Worm (Caenorhabditis elegans): ENCODE data around the gene txbp-3.

DNA sequence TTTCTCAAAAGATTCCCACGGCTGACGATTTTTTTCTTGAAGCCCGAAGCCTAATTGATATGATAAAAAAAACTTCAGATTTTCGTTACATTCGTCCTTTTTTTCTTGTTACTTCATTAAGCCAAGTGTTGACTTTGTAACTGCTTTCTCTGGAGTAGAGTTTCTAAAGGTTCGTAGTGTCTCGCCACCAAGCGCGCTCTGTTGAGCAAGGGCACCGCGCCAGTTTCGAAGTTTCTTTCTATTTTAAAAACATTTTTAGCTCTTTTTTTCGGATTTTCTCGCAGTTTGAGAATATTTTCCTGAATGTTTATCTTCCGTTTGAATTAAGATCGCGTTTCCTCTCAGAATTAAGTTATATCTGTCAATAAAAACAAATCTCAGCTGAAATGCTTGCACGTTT lies 29.3 kb upstream of the txbp-3 start:
- TF ChIP-seq ama-1 (optimal IDR thresholded peaks at IDR 0.05), result no peak
- no peak for TF ChIP-seq ama-1 (GFP tag; optimal IDR thresholded peaks at IDR 0.05)
- TF ChIP-seq snpc-1.3 (tag; optimal IDR thresholded peaks at IDR 0.05; ENCODE audit: insufficient read depth), result no peak
- no peak for TF ChIP-seq Y79H2A.3 (GFP tag; conservative IDR thresholded peaks at IDR 0.05)
- no peak for TF ChIP-seq repo-1 (tag; optimal IDR thresholded peaks at IDR 0.05)
- no peak for TF ChIP-seq ccch-3 (GFP tag; optimal IDR thresholded peaks at IDR 0.05)
- no peak for TF ChIP-seq lin-26 (GFP tag; IDR thresholded peaks at IDR 0.05)
- TF ChIP-seq lag-1 (GFP tag; IDR thresholded peaks at IDR 0.05), result no peak
- no peak for TF ChIP-seq aptf-3 (GFP tag; IDR thresholded peaks at IDR 0.05)
- no peak for TF ChIP-seq hlh-12 (tag; optimal IDR thresholded peaks at IDR 0.05)

Data from whole organism, young adult.